Worm (Caenorhabditis elegans) whole organism, young adult: ENCODE measurements around the gene eri-9.

ENCODE experiments used
- C06A6.2 ChIP-seq: fragments of 200-800 bp; sonication (Bioruptor generic); conservative IDR thresholded peaks from 2 replicates; pipeline ENCODE4 v1.3.6; 2022; ENCODE audit warnings: missing genetic modification characterization, missing compliant biosample characterization
- F10E7.11 ChIP-seq: sonication (generic microtip); optimal IDR thresholded peaks from 2 replicates; lab custom pipeline; 2017; ENCODE audit warnings: mild to moderate bottlenecking, missing genetic modification characterization, moderate library complexity, missing compliant biosample characterization
- F37B4.10 ChIP-seq: fragments of 200-800 bp; sonication (Bioruptor generic); IDR thresholded peaks from 2 replicates; pipeline ENCODE4 v1.3.6; 2022; ENCODE audit warnings: missing genetic modification characterization, missing compliant biosample characterization
- F52B5.7 ChIP-seq: sonication (generic microtip); optimal IDR thresholded peaks from 2 replicates; lab custom pipeline; 2016; ENCODE audit warnings: mild to moderate bottlenecking, missing genetic modification characterization, missing compliant biosample characterization
- F55B11.4 ChIP-seq: sonication (generic microtip); optimal IDR thresholded peaks from 2 replicates; lab custom pipeline; 2016; ENCODE audit warnings: missing compliant biosample characterization, missing genetic modification characterization, borderline replicate concordance; ENCODE audit not compliant: insufficient read depth
- F57C9.4 ChIP-seq: sonication (generic microtip); optimal IDR thresholded peaks from 2 replicates; lab custom pipeline; 2017; ENCODE audit warnings: mild to moderate bottlenecking, missing genetic modification characterization, missing compliant biosample characterization
- Y79H2A.3 ChIP-seq: fragments of 200-800 bp; sonication (Bioruptor generic); conservative IDR thresholded peaks from 2 replicates; pipeline ENCODE4 v1.3.6; 2022; ENCODE audit warnings: missing genetic modification reagents, missing genetic modification characterization, missing compliant biosample characterization
- Y95B8A.8 ChIP-seq: fragments of 200-800 bp; sonication (Bioruptor generic); IDR thresholded peaks from 2 replicates; pipeline ENCODE4 v1.3.6; 2022; ENCODE audit warnings: missing genetic modification reagents, missing genetic modification characterization, missing compliant biosample characterization
- aptf-2 ChIP-seq: fragments of 200-800 bp; sonication (Bioruptor generic); conservative IDR thresholded peaks from 2 replicates; pipeline ENCODE4 v1.3.6; 2022; ENCODE audit warnings: missing genetic modification reagents, missing genetic modification characterization, missing compliant biosample characterization
- atf-7 ChIP-seq: sonication (generic microtip); optimal IDR thresholded peaks from 2 replicates; lab custom pipeline; 2017; ENCODE audit warnings: mild to moderate bottlenecking, missing genetic modification characterization, missing compliant biosample characterization
- attf-5 ChIP-seq: fragments of 200-800 bp; sonication (Bioruptor generic); optimal IDR thresholded peaks from 2 replicates; lab custom pipeline; 2018; ENCODE audit warnings: mild to moderate bottlenecking, missing genetic modification characterization, missing compliant biosample characterization
- attf-6 ChIP-seq: fragments of 200-800 bp; sonication (Bioruptor generic); IDR thresholded peaks from 2 replicates; pipeline ENCODE4 v1.3.6; 2022; ENCODE audit warnings: missing genetic modification reagents, missing genetic modification characterization, missing compliant biosample characterization
- ceh-100 ChIP-seq: fragments of 200-800 bp; sonication (Bioruptor generic); IDR thresholded peaks from 2 replicates; pipeline ENCODE4 v1.3.6; 2022; ENCODE audit warnings: missing genetic modification reagents, missing genetic modification characterization, missing compliant biosample characterization
- chd-7 ChIP-seq: sonication (generic microtip); optimal IDR thresholded peaks from 2 replicates; lab custom pipeline; 2016; ENCODE audit warnings: mild to moderate bottlenecking, missing genetic modification characterization, moderate library complexity, missing compliant biosample characterization
- dpff-1 ChIP-seq: sonication (generic microtip); optimal IDR thresholded peaks from 2 replicates; lab custom pipeline; 2017; ENCODE audit warnings: mild to moderate bottlenecking, missing genetic modification characterization, missing compliant biosample characterization
- dpl-1 ChIP-seq: fragments of 150-350 bp; optimal IDR thresholded peaks from 2 replicates; lab custom pipeline; 2014; ENCODE audit warnings: missing biosample characterization, missing genetic modification reagents, missing genetic modification characterization
- efl-1 ChIP-seq: fragments of 150-350 bp; optimal IDR thresholded peaks from 2 replicates; lab custom pipeline; 2014; ENCODE audit warnings: missing biosample characterization, missing genetic modification reagents, missing genetic modification characterization
- egl-44 ChIP-seq: fragments of 200-800 bp; sonication (Bioruptor generic); IDR thresholded peaks from 2 replicates; pipeline ENCODE4 v1.3.6; 2022; ENCODE audit warnings: missing genetic modification reagents, missing genetic modification characterization, missing compliant biosample characterization
- egrh-3 ChIP-seq: fragments of 200-800 bp; sonication (Bioruptor generic); IDR thresholded peaks from 2 replicates; pipeline ENCODE4 v1.3.6; 2022; ENCODE audit warnings: missing genetic modification reagents, missing genetic modification characterization, missing compliant biosample characterization
- ekl-4 ChIP-seq: fragments of 200-800 bp; sonication (Bioruptor generic); IDR thresholded peaks from 2 replicates; pipeline ENCODE4 v1.3.6; 2022; ENCODE audit warnings: missing genetic modification reagents, missing genetic modification characterization, missing compliant biosample characterization
- fkh-3 ChIP-seq: sonication (generic microtip); optimal IDR thresholded peaks from 2 replicates; lab custom pipeline; 2016; ENCODE audit warnings: mild to moderate bottlenecking, missing genetic modification characterization, missing compliant biosample characterization
- gei-17 ChIP-seq: fragments of 200-800 bp; sonication (Bioruptor generic); optimal IDR thresholded peaks from 2 replicates; lab custom pipeline; 2018; ENCODE audit warnings: mild to moderate bottlenecking, missing genetic modification characterization, missing compliant biosample characterization
- hlh-26 ChIP-seq: fragments of 200-800 bp; sonication (Bioruptor generic); conservative IDR thresholded peaks from 2 replicates; pipeline ENCODE4 v1.3.6; 2022; ENCODE audit warnings: missing genetic modification reagents, missing genetic modification characterization, missing compliant biosample characterization
- hmg-1.2 ChIP-seq: fragments of 200-800 bp; sonication (Bioruptor generic); IDR thresholded peaks from 2 replicates; pipeline ENCODE4 v1.3.6; 2022; ENCODE audit warnings: missing genetic modification reagents, missing genetic modification characterization, missing compliant biosample characterization
- hrde-1 ChIP-seq: sonication (generic microtip); optimal IDR thresholded peaks from 2 replicates; lab custom pipeline; 2016; ENCODE audit warnings: missing genetic modification characterization, mild to moderate bottlenecking, missing compliant biosample characterization, moderate library complexity, missing genotype, missing genetic modification reagents, borderline replicate concordance
- hsf-1 ChIP-seq: fragments of 200-800 bp; sonication (Bioruptor generic); IDR thresholded peaks from 2 replicates; pipeline ENCODE4 v1.3.6; 2022; ENCODE audit warnings: missing genetic modification reagents, missing genetic modification characterization, missing compliant biosample characterization
- let-526 ChIP-seq: fragments of 200-800 bp; sonication (Bioruptor generic); IDR thresholded peaks from 2 replicates; pipeline ENCODE4 v1.3.6; 2022; ENCODE audit warnings: missing genetic modification reagents, missing genetic modification characterization, missing compliant biosample characterization
- lin-26 ChIP-seq: fragments of 200-800 bp; sonication (Bioruptor generic); IDR thresholded peaks from 2 replicates; pipeline ENCODE4 v1.3.6; 2022; ENCODE audit warnings: missing genetic modification reagents, missing genetic modification characterization, missing compliant biosample characterization
- madf-3 ChIP-seq: fragments of 200-800 bp; sonication (Bioruptor generic); IDR thresholded peaks from 2 replicates; pipeline ENCODE4 v1.3.6; 2022; ENCODE audit warnings: missing genetic modification reagents, missing genetic modification characterization, missing compliant biosample characterization
- madf-6 ChIP-seq: fragments of 200-800 bp; sonication (Bioruptor generic); IDR thresholded peaks from 2 replicates; pipeline ENCODE4 v1.3.6; 2022; ENCODE audit warnings: missing genetic modification reagents, missing genetic modification characterization, missing compliant biosample characterization
- mes-4 ChIP-seq: sonication (generic microtip); optimal IDR thresholded peaks from 2 replicates; lab custom pipeline; 2016; ENCODE audit warnings: missing genotype, missing genetic modification characterization, missing compliant biosample characterization
- nfya-1 ChIP-seq: sonication (generic microtip); optimal IDR thresholded peaks from 2 replicates; lab custom pipeline; 2017; ENCODE audit warnings: antibody characterized with exemption, missing compliant biosample characterization, missing genetic modification characterization, borderline replicate concordance; ENCODE audit not compliant: insufficient read depth
- nhr-120 ChIP-seq: fragments of 200-800 bp; sonication (Bioruptor generic); IDR thresholded peaks from 2 replicates; pipeline ENCODE4 v1.3.6; 2022; ENCODE audit warnings: missing genetic modification characterization, missing compliant biosample characterization
- nhr-179 ChIP-seq: sonication (generic microtip); optimal IDR thresholded peaks from 2 replicates; lab custom pipeline; 2016; ENCODE audit warnings: mild to moderate bottlenecking, missing genetic modification characterization, missing compliant biosample characterization
- nhr-90 ChIP-seq: sonication (generic microtip); optimal IDR thresholded peaks from 2 replicates; lab custom pipeline; 2016; ENCODE audit warnings: missing genotype, mild to moderate bottlenecking, missing genetic modification characterization, missing compliant biosample characterization
- rcor-1 ChIP-seq: fragments of 200-800 bp; sonication (Bioruptor generic); IDR thresholded peaks from 2 replicates; pipeline ENCODE4 v1.3.6; 2022; ENCODE audit warnings: missing genetic modification reagents, missing genetic modification characterization, missing compliant biosample characterization
- rpc-1 ChIP-seq, 2 experiments: fragments of 150-350 bp in 1 of 2; sonication (generic microtip) in 1 of 2; optimal IDR thresholded peaks; 2 replicates each; lab custom pipeline; 2014 to 2018; ENCODE audit warnings: missing biosample characterization in 1 of 2, missing genetic modification characterization in 1 of 2, missing genetic modification reagents in 1 of 2, missing genotype in 1 of 2
- sea-2 ChIP-seq: fragments of 200-800 bp; sonication (Bioruptor generic); IDR thresholded peaks from 2 replicates; pipeline ENCODE4 v1.3.6; 2022; ENCODE audit warnings: missing genetic modification characterization, missing compliant biosample characterization
- snpc-4 ChIP-seq, 5 experiments: fragments of 150-350 bp in 1 of 5; sonication (generic microtip) in 4 of 5; optimal IDR thresholded peaks; 2 replicates each; lab custom pipeline; 2014 to 2018; ENCODE audit warnings: missing genetic modification characterization in 5 of 5, missing biosample characterization in 3 of 5, antibody characterized with exemption in 2 of 5, mild to moderate bottlenecking in 2 of 5, missing compliant biosample characterization in 2 of 5, missing genotype in 2 of 5, moderate library complexity in 2 of 5, missing genetic modification reagents in 1 of 5
- somi-1 ChIP-seq: fragments of 200-800 bp; sonication (Bioruptor generic); optimal IDR thresholded peaks from 2 replicates; lab custom pipeline; 2018; ENCODE audit warnings: mild to moderate bottlenecking, missing genetic modification characterization, missing compliant biosample characterization
- tbp1 ChIP-seq: fragments of 200-800 bp; sonication (Bioruptor generic); optimal IDR thresholded peaks from 2 replicates; lab custom pipeline; 2018; ENCODE audit warnings: mild to moderate bottlenecking, missing genetic modification characterization, missing compliant biosample characterization
- xnd-1 ChIP-seq: sonication (generic microtip); optimal IDR thresholded peaks from 2 replicates; lab custom pipeline; 2016; ENCODE audit warnings: missing genotype, missing genetic modification reagents, missing genetic modification characterization, missing compliant biosample characterization
- zfh-2 ChIP-seq: fragments of 200-800 bp; sonication (Bioruptor generic); conservative IDR thresholded peaks from 2 replicates; pipeline ENCODE4 v1.3.6; 2022; ENCODE audit warnings: missing genetic modification reagents, missing genetic modification characterization, missing compliant biosample characterization
- ztf-18 ChIP-seq: sonication (generic microtip); optimal IDR thresholded peaks from 2 replicates; lab custom pipeline; 2016; ENCODE audit warnings: missing genotype, mild to moderate bottlenecking, missing genetic modification characterization, missing compliant biosample characterization
- ztf-22 ChIP-seq: fragments of 200-800 bp; sonication (Bioruptor generic); optimal IDR thresholded peaks from 2 replicates; lab custom pipeline; 2018; ENCODE audit warnings: mild to moderate bottlenecking, missing genetic modification characterization, moderate library complexity, missing compliant biosample characterization
- ztf-25 ChIP-seq: fragments of 200-800 bp; sonication (Bioruptor generic); IDR thresholded peaks from 2 replicates; pipeline ENCODE4 v1.3.6; 2022; ENCODE audit warnings: missing genetic modification reagents, missing genetic modification characterization, missing compliant biosample characterization
- ztf-6 ChIP-seq: fragments of 200-800 bp; sonication (Bioruptor generic); IDR thresholded peaks from 2 replicates; pipeline ENCODE4 v1.3.6; 2022; ENCODE audit warnings: missing genetic modification reagents, missing genetic modification characterization, missing compliant biosample characterization

eri-9 gene

DNA sequence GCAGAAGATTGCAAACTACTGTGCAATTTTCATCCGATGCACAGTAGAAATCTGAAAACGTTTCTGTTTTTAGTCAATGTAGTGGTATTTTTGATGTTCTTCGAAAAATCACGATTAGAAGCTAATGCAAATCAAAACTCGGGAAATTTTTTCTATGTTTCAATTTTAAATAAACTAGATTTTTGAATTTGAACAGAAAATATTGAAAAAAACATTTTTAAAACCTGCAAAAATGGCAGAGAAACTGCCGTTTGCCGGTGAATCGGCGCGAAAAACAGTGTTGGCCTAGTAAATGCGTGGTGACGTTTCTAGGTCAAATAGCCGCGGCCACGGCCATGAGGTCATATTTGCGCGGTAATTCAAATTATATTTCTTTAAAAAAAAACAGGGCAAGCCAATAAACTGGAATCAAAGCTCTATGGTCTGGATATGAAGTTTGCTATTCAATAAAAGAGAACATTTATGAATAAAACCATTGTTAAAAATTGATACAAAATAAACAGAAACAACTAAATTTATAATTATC lies 2.0 kb upstream of the eri-9 start, which contains the start of gene set-2 (continued):
- TF ChIP-seq efl-1 (GFP tag; lab: Kevin White, UChicago) (peak; percentile 92), gei-17 (GFP tag; lab: Kevin White, UChicago) (no peak), zfh-2 (GFP tag; lab: Robert Waterston, UW) (0 out of 2 replicates have a peak, but pooled peaks have one; percentile 30), let-526 (GFP tag; lab: Robert Waterston, UW) (peak; percentile 86), F10E7.11 (tag; lab: Kevin White, UChicago) (peak; percentile 38), attf-5 (GFP tag; lab: Kevin White, UChicago) (peak; percentile 91), dpl-1 (peak; percentile 92), ztf-22 (no peak), C06A6.2 (no peak), fkh-3 (no peak), ekl-4 (GFP tag; lab: Robert Waterston, UW) (peak; percentile 65; the same call in 1 of the 2 replicates), ceh-100 (GFP tag; lab: Robert Waterston, UW) (peak; percentile 50), madf-6 (GFP tag; lab: Robert Waterston, UW) (peak; percentile 88), ztf-6 (GFP tag; lab: Robert Waterston, UW) (no peak), dpff-1 (no peak), hrde-1 (tag; lab: Kevin White, UChicago) (peak; percentile 45), nhr-120 (GFP tag; lab: Robert Waterston, UW) (no peak), madf-3 (GFP tag; lab: Robert Waterston, UW) (peak; percentile 89), atf-7 (no peak), ztf-18 (peak; percentile 74), rpc-1 (optimal IDR thresholded peaks at IDR 0.05; lab: Kevin White, UChicago) (no peak), rpc-1 (tag; optimal IDR thresholded peaks at IDR 0.05; lab: Kevin White, UChicago) (no peak), mes-4 (tag; lab: Kevin White, UChicago) (no peak), F37B4.10 (GFP tag; lab: Robert Waterston, UW) (no peak), chd-7 (tag; lab: Kevin White, UChicago) (peak; percentile 19), sea-2 (GFP tag; lab: Robert Waterston, UW) (no peak), aptf-2 (GFP tag; lab: Robert Waterston, UW) (0 out of 2 replicates have a peak, but pooled peaks have one; percentile 41), snpc-4 (GFP tag; optimal IDR thresholded peaks at IDR 0.05; lab: Kevin White, UChicago) (peak; percentile 16), snpc-4 (tag; optimal IDR thresholded peaks at IDR 0.05; lab: Kevin White, UChicago) (peak in 1 of 4 experiments; percentile 37), F55B11.4 (no peak), nhr-179 (no peak), F57C9.4 (tag; lab: Kevin White, UChicago) (no peak), egrh-3 (GFP tag; lab: Robert Waterston, UW) (peak; percentile 43; the same call in 1 of the 2 replicates), nfya-1 (tag; lab: Kevin White, UChicago) (no peak), hsf-1 (0 out of 2 replicates have a peak, but pooled peaks have one; percentile 19), xnd-1 (tag; lab: Kevin White, UChicago) (peak; percentile 58), rcor-1 (GFP tag; lab: Robert Waterston, UW) (peak; percentile 81), egl-44 (GFP tag; lab: Robert Waterston, UW) (peak; percentile 69; the same call in 1 of the 2 replicates), hmg-1.2 (GFP tag; lab: Robert Waterston, UW) (peak; percentile 48), nhr-90 (tag; lab: Kevin White, UChicago) (no peak), attf-6 (GFP tag; lab: Robert Waterston, UW) (peak; percentile 29; the same call in 1 of the 2 replicates), ztf-25 (peak; percentile 87), Y95B8A.8 (GFP tag; lab: Robert Waterston, UW) (peak; percentile 89), lin-26 (GFP tag; lab: Robert Waterston, UW) (0 out of 2 replicates have a peak, but pooled peaks have one; percentile 39), F52B5.7 (tag; lab: Kevin White, UChicago) (no peak), Y79H2A.3 (no peak), hlh-26 (GFP tag; lab: Robert Waterston, UW) (no peak), somi-1 (no peak), tbp1 (GFP tag; lab: Kevin White, UChicago) (peak; percentile 48)
